Worm (Caenorhabditis elegans) whole organism, L4 larva: Measurements from ENCODE around the gene nsun-1.

Source experiments
- dmd-9 ChIP-seq: fragments of 200-800 bp; sonication (Bioruptor generic); IDR thresholded peaks from 2 replicates; pipeline ENCODE4 v1.3.6; 2022; ENCODE audit warnings: missing genetic modification reagents, missing genetic modification characterization, missing compliant biosample characterization
- fos-1 ChIP-seq: fragments of 150-350 bp; optimal IDR thresholded peaks from 2 replicates; lab custom pipeline; 2014; ENCODE audit warnings: missing biosample characterization, missing genetic modification characterization
- hlh-30 ChIP-seq: sonication (generic microtip); optimal IDR thresholded peaks from 2 replicates; lab custom pipeline; 2017; ENCODE audit warnings: antibody characterized with exemption, mild to moderate bottlenecking, missing genetic modification characterization, missing compliant biosample characterization; ENCODE audit not compliant: insufficient read depth
- lin-15B ChIP-seq: fragments of 150-350 bp; sonication (generic microtip); optimal IDR thresholded peaks from 3 replicates; lab custom pipeline; 2014; ENCODE audit warnings: missing biosample characterization, missing genetic modification characterization
- sdz-12 ChIP-seq: fragments of 200-800 bp; sonication (Bioruptor generic); optimal IDR thresholded peaks from 2 replicates; lab custom pipeline; 2018; ENCODE audit warnings: mild to moderate bottlenecking, missing genetic modification characterization, missing compliant biosample characterization
- tra-1 ChIP-seq: fragments of 200-800 bp; sonication (Bioruptor generic); IDR thresholded peaks from 2 replicates; pipeline ENCODE4 v1.3.6; 2022; ENCODE audit warnings: missing genetic modification reagents, missing genetic modification characterization, missing compliant biosample characterization

DNA sequence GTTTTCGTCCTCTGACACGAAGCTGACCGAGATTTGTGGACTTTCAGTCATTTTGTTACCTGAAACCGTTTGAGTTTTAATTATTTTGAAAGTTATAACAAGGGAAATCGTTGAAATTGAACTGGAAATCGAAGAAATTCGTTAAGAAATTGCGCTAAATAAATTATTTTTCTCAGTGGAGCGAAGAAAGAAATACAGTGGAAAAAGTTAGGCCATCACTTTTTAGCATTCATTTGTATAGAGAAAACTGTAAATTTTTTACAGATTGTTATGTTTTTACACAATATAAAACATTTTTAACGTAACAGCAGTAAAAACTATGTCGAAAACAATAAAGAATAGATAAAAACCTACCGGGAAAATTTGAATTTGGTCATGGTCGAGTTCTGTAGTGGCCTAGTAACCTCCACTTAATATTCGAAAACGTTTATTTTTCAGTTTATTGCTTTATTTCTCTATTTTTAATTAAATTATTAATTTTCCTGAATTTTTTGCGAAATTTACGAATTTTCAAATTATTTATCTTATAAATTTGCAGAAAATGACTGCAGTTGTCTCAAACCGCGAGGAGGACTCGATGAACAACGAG is 8.7 kb upstream of the nsun-1 start, which contains the start of the genes gldi-1 and prp-21:
- TF ChIP-seq sdz-12 (GFP tag; lab: Kevin White, UChicago) = no peak
- TF ChIP-seq hlh-30 = no peak
- TF ChIP-seq lin-15B (tag; lab: Kevin White, UChicago) = no peak
- TF ChIP-seq fos-1 (tag; lab: Kevin White, UChicago) = no peak
- no peak for TF ChIP-seq tra-1
- no peak for TF ChIP-seq dmd-9 (GFP tag; lab: Robert Waterston, UW)
